Worm (Caenorhabditis elegans) whole organism, L2 larva: ENCODE measurements around the gene C50F4.6.

Source experiments
- egl-27 ChIP-seq: sonication (generic microtip); optimal IDR thresholded peaks from 3 replicates; lab custom pipeline; 2017; ENCODE audit warnings: missing biosample characterization, missing genetic modification reagents, missing genetic modification characterization
- lin-11 ChIP-seq: fragments of 150-350 bp; sonication (generic microtip); optimal IDR thresholded peaks from 2 replicates; lab custom pipeline; 2014; ENCODE audit warnings: missing biosample characterization, missing genetic modification characterization, inconsistent platforms, mixed read lengths
- lin-39 ChIP-seq: fragments of 150-350 bp; optimal IDR thresholded peaks from 2 replicates; lab custom pipeline; 2014; ENCODE audit warnings: missing biosample characterization, missing genetic modification reagents, missing genetic modification characterization
- mab-5 ChIP-seq: fragments of 150-350 bp; optimal IDR thresholded peaks from 2 replicates; lab custom pipeline; 2014; ENCODE audit warnings: missing biosample characterization, missing genetic modification characterization
- mbf-1 ChIP-seq: sonication (generic microtip); optimal IDR thresholded peaks from 2 replicates; lab custom pipeline; 2017; ENCODE audit warnings: missing biosample characterization, missing genetic modification characterization
- unc-55 ChIP-seq: fragments of 150-350 bp; sonication (generic microtip); optimal IDR thresholded peaks from 3 replicates; lab custom pipeline; 2014; ENCODE audit warnings: missing biosample characterization, missing genetic modification reagents, missing genetic modification characterization
- unc-62 ChIP-seq: fragments of 150-350 bp; optimal IDR thresholded peaks from 2 replicates; lab custom pipeline; 2014; ENCODE audit warnings: missing biosample characterization, missing genetic modification reagents, missing genetic modification characterization
- ztf-11 ChIP-seq: sonication (generic microtip); optimal IDR thresholded peaks from 2 replicates; lab custom pipeline; 2017; ENCODE audit warnings: missing biosample characterization, missing genetic modification characterization

- TF ChIP-seq lin-39, result no peak
- no peak for TF ChIP-seq unc-62 (GFP tag; lab: Kevin White, UChicago)
- no peak for TF ChIP-seq ztf-11
- no peak for TF ChIP-seq lin-11 (tag; lab: Kevin White, UChicago)
- TF ChIP-seq mab-5, result no peak
- TF ChIP-seq egl-27 (tag; lab: Kevin White, UChicago), result no peak
- TF ChIP-seq mbf-1 (tag; lab: Kevin White, UChicago), result no peak
- TF ChIP-seq unc-55 (GFP tag; lab: Kevin White, UChicago), result no peak
These were observed 11.3 kb upstream of the C50F4.6 start, which contains the start of gene tag-329 for ce11 chrV:9534621-9535020.
